Worm (Caenorhabditis elegans) whole organism, young adult: Measurements from ENCODE around the gene F56F10.1.

Experiments
- B0035.1 ChIP-seq: sonication (generic microtip); optimal IDR thresholded peaks from 2 replicates; lab custom pipeline; 2016; ENCODE audit warnings: missing genetic modification characterization, mild to moderate bottlenecking, missing compliant biosample characterization, missing genotype, missing genetic modification reagents
- B0336.3 ChIP-seq: fragments of 200-800 bp; sonication (Bioruptor generic); IDR thresholded peaks from 2 replicates; pipeline ENCODE4 v1.3.6; 2022; ENCODE audit warnings: missing genetic modification characterization, missing compliant biosample characterization
- F33H1.4 ChIP-seq: fragments of 200-800 bp; sonication (Bioruptor generic); IDR thresholded peaks from 2 replicates; pipeline ENCODE4 v1.3.6; 2022; ENCODE audit warnings: missing genetic modification reagents, missing genetic modification characterization, missing compliant biosample characterization
- F39B2.1 ChIP-seq: fragments of 200-800 bp; sonication (Bioruptor generic); IDR thresholded peaks from 2 replicates; pipeline ENCODE4 v1.3.6; 2022; ENCODE audit warnings: missing genetic modification reagents, missing genetic modification characterization, missing compliant biosample characterization
- K12H6.12 ChIP-seq: fragments of 200-800 bp; sonication (Bioruptor generic); optimal IDR thresholded peaks from 2 replicates; lab custom pipeline; 2018; ENCODE audit warnings: mild to moderate bottlenecking, missing genetic modification characterization, missing compliant biosample characterization
- Y67H2A.10 ChIP-seq: fragments of 200-800 bp; sonication (Bioruptor generic); conservative IDR thresholded peaks from 2 replicates; pipeline ENCODE4 v1.3.6; 2022; ENCODE audit warnings: missing genetic modification reagents, missing genetic modification characterization, missing compliant biosample characterization
- Y79H2A.3 ChIP-seq: fragments of 200-800 bp; sonication (Bioruptor generic); conservative IDR thresholded peaks from 2 replicates; pipeline ENCODE4 v1.3.6; 2022; ENCODE audit warnings: missing genetic modification reagents, missing genetic modification characterization, missing compliant biosample characterization
- aptf-3 ChIP-seq: fragments of 200-800 bp; sonication (Bioruptor generic); IDR thresholded peaks from 2 replicates; pipeline ENCODE4 v1.3.6; 2022; ENCODE audit warnings: missing genetic modification characterization, missing compliant biosample characterization
- atf-7 ChIP-seq: sonication (generic microtip); optimal IDR thresholded peaks from 2 replicates; lab custom pipeline; 2017; ENCODE audit warnings: mild to moderate bottlenecking, missing genetic modification characterization, missing compliant biosample characterization
- ccch-3 ChIP-seq: fragments of 200-800 bp; sonication (Bioruptor generic); optimal IDR thresholded peaks from 2 replicates; lab custom pipeline; 2018; ENCODE audit warnings: mild to moderate bottlenecking, missing genetic modification characterization, missing compliant biosample characterization
- cebp-1 ChIP-seq, 2 experiments: fragments of 200-800 bp in 1 of 2; sonication (Bioruptor generic) in 1 of 2; sonication (generic microtip) in 1 of 2; IDR thresholded peaks in 1 of 2; optimal IDR thresholded peaks in 1 of 2; 2 replicates each; pipeline versions ENCODE4 v1.3.6 to Lab custom; 2017 to 2022; ENCODE audit warnings: missing compliant biosample characterization in 2 of 2, missing genetic modification characterization in 2 of 2, mild to moderate bottlenecking in 1 of 2, missing genetic modification reagents in 1 of 2, moderate library complexity in 1 of 2
- chd-7 ChIP-seq: sonication (generic microtip); optimal IDR thresholded peaks from 2 replicates; lab custom pipeline; 2016; ENCODE audit warnings: mild to moderate bottlenecking, missing genetic modification characterization, moderate library complexity, missing compliant biosample characterization
- die-1 ChIP-seq: sonication (generic microtip); optimal IDR thresholded peaks from 2 replicates; lab custom pipeline; 2016; ENCODE audit warnings: missing genotype, mild to moderate bottlenecking, missing genetic modification characterization, missing compliant biosample characterization
- dox-1 ChIP-seq: fragments of 200-800 bp; sonication (Bioruptor generic); IDR thresholded peaks from 2 replicates; pipeline ENCODE4 v1.3.6; 2022; ENCODE audit warnings: missing genetic modification reagents, missing genetic modification characterization, missing compliant biosample characterization
- dpl-1 ChIP-seq: fragments of 150-350 bp; optimal IDR thresholded peaks from 2 replicates; lab custom pipeline; 2014; ENCODE audit warnings: missing biosample characterization, missing genetic modification reagents, missing genetic modification characterization
- egl-44 ChIP-seq: fragments of 200-800 bp; sonication (Bioruptor generic); IDR thresholded peaks from 2 replicates; pipeline ENCODE4 v1.3.6; 2022; ENCODE audit warnings: missing genetic modification reagents, missing genetic modification characterization, missing compliant biosample characterization
- him-1 ChIP-seq: sonication (generic microtip); optimal IDR thresholded peaks from 2 replicates; lab custom pipeline; 2016; ENCODE audit warnings: missing genotype, missing genetic modification reagents, missing genetic modification characterization, missing compliant biosample characterization
- hlh-26 ChIP-seq: fragments of 200-800 bp; sonication (Bioruptor generic); conservative IDR thresholded peaks from 2 replicates; pipeline ENCODE4 v1.3.6; 2022; ENCODE audit warnings: missing genetic modification reagents, missing genetic modification characterization, missing compliant biosample characterization
- hmg-1.2 ChIP-seq: fragments of 200-800 bp; sonication (Bioruptor generic); IDR thresholded peaks from 2 replicates; pipeline ENCODE4 v1.3.6; 2022; ENCODE audit warnings: missing genetic modification reagents, missing genetic modification characterization, missing compliant biosample characterization
- hmg-20 ChIP-seq: fragments of 200-800 bp; sonication (Bioruptor generic); IDR thresholded peaks from 2 replicates; pipeline ENCODE4 v1.3.6; 2022; ENCODE audit warnings: missing genetic modification reagents, missing genetic modification characterization, missing compliant biosample characterization
- let-607 ChIP-seq, 2 experiments: fragments of 200-800 bp in 1 of 2; sonication (Bioruptor generic) in 1 of 2; sonication (generic microtip) in 1 of 2; optimal IDR thresholded peaks; 2 replicates each; lab custom pipeline; 2016 to 2018; ENCODE audit warnings: mild to moderate bottlenecking in 2 of 2, missing compliant biosample characterization in 2 of 2, missing genetic modification characterization in 2 of 2, moderate library complexity in 2 of 2, missing genotype in 1 of 2
- lin-26 ChIP-seq: fragments of 200-800 bp; sonication (Bioruptor generic); IDR thresholded peaks from 2 replicates; pipeline ENCODE4 v1.3.6; 2022; ENCODE audit warnings: missing genetic modification reagents, missing genetic modification characterization, missing compliant biosample characterization
- lin-35 ChIP-seq, 3 experiments: fragments of 150-350 bp in 2 of 3; sonication (generic microtip) in 1 of 3; optimal IDR thresholded peaks; 2 replicates each; lab custom pipeline; 2014 to 2018; ENCODE audit warnings: missing biosample characterization in 3 of 3, missing genetic modification characterization in 3 of 3, missing genetic modification reagents in 3 of 3
- lir-1 ChIP-seq: fragments of 200-800 bp; sonication (Bioruptor generic); conservative IDR thresholded peaks from 2 replicates; pipeline ENCODE4 v1.3.6; 2022; ENCODE audit warnings: missing genetic modification reagents, missing genetic modification characterization, missing compliant biosample characterization
- madf-6 ChIP-seq: fragments of 200-800 bp; sonication (Bioruptor generic); IDR thresholded peaks from 2 replicates; pipeline ENCODE4 v1.3.6; 2022; ENCODE audit warnings: missing genetic modification reagents, missing genetic modification characterization, missing compliant biosample characterization
- nhr-27 ChIP-seq: fragments of 200-800 bp; sonication (Bioruptor generic); optimal IDR thresholded peaks from 2 replicates; lab custom pipeline; 2018; ENCODE audit warnings: mild to moderate bottlenecking, missing genetic modification characterization, moderate library complexity, missing compliant biosample characterization
- nhr-80 ChIP-seq: sonication (generic microtip); optimal IDR thresholded peaks from 2 replicates; lab custom pipeline; 2016; ENCODE audit warnings: missing genetic modification characterization, missing compliant biosample characterization
- rcor-1 ChIP-seq: fragments of 200-800 bp; sonication (Bioruptor generic); IDR thresholded peaks from 2 replicates; pipeline ENCODE4 v1.3.6; 2022; ENCODE audit warnings: missing genetic modification reagents, missing genetic modification characterization, missing compliant biosample characterization
- snpc-4 ChIP-seq, 5 experiments: fragments of 150-350 bp in 1 of 5; sonication (generic microtip) in 4 of 5; optimal IDR thresholded peaks; 2 replicates each; lab custom pipeline; 2014 to 2018; ENCODE audit warnings: missing genetic modification characterization in 5 of 5, missing biosample characterization in 3 of 5, antibody characterized with exemption in 2 of 5, mild to moderate bottlenecking in 2 of 5, missing compliant biosample characterization in 2 of 5, missing genotype in 2 of 5, moderate library complexity in 2 of 5, missing genetic modification reagents in 1 of 5
- tbx-9 ChIP-seq: sonication (generic microtip); optimal IDR thresholded peaks from 2 replicates; lab custom pipeline; 2016; ENCODE audit warnings: borderline replicate concordance, missing genetic modification characterization, inconsistent platforms, missing compliant biosample characterization
- unc-130 ChIP-seq: sonication (generic microtip); optimal IDR thresholded peaks from 2 replicates; lab custom pipeline; 2016; ENCODE audit warnings: missing genetic modification reagents, missing genetic modification characterization, missing compliant biosample characterization
- unc-62 ChIP-seq: fragments of 150-350 bp; optimal IDR thresholded peaks from 2 replicates; lab custom pipeline; 2014; ENCODE audit warnings: missing biosample characterization, missing genetic modification reagents, missing genetic modification characterization
- zfh-2 ChIP-seq: fragments of 200-800 bp; sonication (Bioruptor generic); conservative IDR thresholded peaks from 2 replicates; pipeline ENCODE4 v1.3.6; 2022; ENCODE audit warnings: missing genetic modification reagents, missing genetic modification characterization, missing compliant biosample characterization
- zim-3 ChIP-seq: sonication (generic microtip); optimal IDR thresholded peaks from 2 replicates; lab custom pipeline; 2017; ENCODE audit warnings: mild to moderate bottlenecking, missing genetic modification characterization, moderate library complexity, missing compliant biosample characterization

Gene F56F10.1

DNA sequence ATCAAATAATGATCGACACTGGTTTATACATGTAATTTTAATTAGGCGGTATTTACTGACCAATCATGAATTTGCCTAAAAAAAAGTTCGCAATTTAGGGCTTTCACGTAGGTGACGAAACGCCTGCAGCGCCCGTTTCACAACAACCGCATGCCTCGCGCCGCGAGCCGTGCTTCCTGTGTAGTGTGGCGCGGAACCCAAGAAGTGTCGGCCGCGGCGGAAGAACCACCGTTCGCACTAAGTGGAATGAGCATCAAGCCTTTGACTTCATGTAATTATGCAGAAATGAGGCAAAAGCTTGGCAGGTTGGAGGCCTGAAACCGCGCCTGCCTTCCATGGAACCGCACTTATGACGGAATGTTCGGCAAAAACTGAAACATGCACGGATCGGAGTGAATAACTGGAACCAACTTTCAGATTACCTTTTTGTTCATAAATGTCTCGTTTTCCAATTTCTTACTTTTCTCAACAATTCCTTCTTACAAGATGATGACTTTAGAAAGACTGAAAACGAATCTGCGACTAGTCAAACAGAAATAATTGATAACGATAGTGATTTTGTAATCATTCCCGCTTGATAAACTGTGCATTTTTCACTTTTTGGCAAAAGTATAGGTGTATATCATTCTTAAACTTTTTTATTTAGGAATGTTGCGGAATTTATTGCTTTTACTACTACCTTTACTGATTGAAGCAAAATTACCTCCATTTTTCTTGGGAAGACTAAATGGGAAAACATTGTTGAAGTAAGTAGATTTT is at the start of gene F56F10.1:
Gene F56F10.1, plus strand, starts transcription at position 647 of the 759 bp plus-strand sequence.
- no peak for TF ChIP-seq hmg-20 (GFP tag; lab: Robert Waterston, UW)
- no peak for TF ChIP-seq Y79H2A.3 (GFP tag; lab: Robert Waterston, UW)
- no peak for TF ChIP-seq B0035.1 (tag; lab: Kevin White, UChicago)
- no peak for TF ChIP-seq B0336.3
- TF ChIP-seq lin-35 (GFP tag; optimal IDR thresholded peaks at IDR 0.05; lab: Kevin White, UChicago) = no peak
- peak; percentile 87 for TF ChIP-seq zfh-2 (GFP tag; lab: Robert Waterston, UW)
- no peak for TF ChIP-seq Y67H2A.10 (GFP tag; lab: Robert Waterston, UW)
- no peak for TF ChIP-seq zim-3
- TF ChIP-seq unc-130 (GFP tag; lab: Kevin White, UChicago) = no peak
- peak; percentile 32 for TF ChIP-seq nhr-80 (tag; lab: Kevin White, UChicago)
- no peak for TF ChIP-seq nhr-27 (tag; lab: Kevin White, UChicago)
- no peak for TF ChIP-seq dpl-1 (GFP tag; lab: Kevin White, UChicago)
- TF ChIP-seq lir-1 (GFP tag; lab: Robert Waterston, UW) = no peak
- TF ChIP-seq die-1 (tag; lab: Kevin White, UChicago) = no peak
- peak; percentile 43 for TF ChIP-seq hmg-1.2 (GFP tag; lab: Robert Waterston, UW)
- TF ChIP-seq F39B2.1 (GFP tag; lab: Robert Waterston, UW) = 0 out of 2 replicates have a peak, but pooled peaks have one; percentile 39
- no peak for TF ChIP-seq chd-7 (tag; lab: Kevin White, UChicago)
- TF ChIP-seq lin-26 (GFP tag; lab: Robert Waterston, UW) = 0 out of 2 replicates have a peak, but pooled peaks have one; percentile 27
- TF ChIP-seq rcor-1 (GFP tag; lab: Robert Waterston, UW) = no peak
- TF ChIP-seq cebp-1 (GFP tag; IDR thresholded peaks at IDR 0.05; lab: Robert Waterston, UW) = no peak
- TF ChIP-seq cebp-1 (tag; optimal IDR thresholded peaks at IDR 0.05; lab: Kevin White, UChicago) = no peak
- TF ChIP-seq snpc-4 (GFP tag; optimal IDR thresholded peaks at IDR 0.05; lab: Kevin White, UChicago) = peak; percentile 35
- TF ChIP-seq snpc-4 (tag; optimal IDR thresholded peaks at IDR 0.05; lab: Kevin White, UChicago) = peak; percentile 20 to 93 (median 72)
- no peak for TF ChIP-seq ccch-3 (GFP tag; lab: Kevin White, UChicago)

- no peak for TF ChIP-seq hlh-26
- TF ChIP-seq egl-44 (GFP tag; lab: Robert Waterston, UW) = no peak
- peak; percentile 92 for TF ChIP-seq nhr-80 (tag; lab: Kevin White, UChicago)
- no peak; the same call in 1 of the 2 replicates for TF ChIP-seq cebp-1 (GFP tag; IDR thresholded peaks at IDR 0.05; lab: Robert Waterston, UW)
- TF ChIP-seq cebp-1 (tag; optimal IDR thresholded peaks at IDR 0.05; lab: Kevin White, UChicago) = peak; percentile 60
- peak; percentile 19 to 63 for TF ChIP-seq let-607 (tag; optimal IDR thresholded peaks at IDR 0.05; lab: Kevin White, UChicago)
- TF ChIP-seq atf-7 = peak; percentile 18
- TF ChIP-seq dox-1 (GFP tag; lab: Robert Waterston, UW) = peak; percentile 44; the same call in 1 of the 2 replicates
These were observed 48.7 kb upstream of the F56F10.1 start for ce11 chrX:823736-824135.

- no peak for TF ChIP-seq madf-6 (GFP tag; lab: Robert Waterston, UW)
- TF ChIP-seq tbx-9 (tag; lab: Kevin White, UChicago) = no peak
- TF ChIP-seq aptf-3 (GFP tag; lab: Robert Waterston, UW) = no peak
- TF ChIP-seq K12H6.12 (tag; lab: Kevin White, UChicago) = no peak
- no peak for TF ChIP-seq unc-62 (GFP tag; lab: Kevin White, UChicago)
- no peak for TF ChIP-seq F33H1.4 (GFP tag; lab: Robert Waterston, UW)
- TF ChIP-seq him-1 = no peak
These were observed 47.0 kb upstream of the F56F10.1 start, which contains the start of gene daf-3 for ce11 chrX:825375-825774. Gene daf-3 (minus strand): TSS chrX:825475.
